Worm (Caenorhabditis elegans): ENCODE measurements around the gene F13H6.5.

ce11 chrV:6349597-6349996, 25.1 kb downstream of the F13H6.5 start:
- TF ChIP-seq hmg-20 (GFP tag; IDR thresholded peaks at IDR 0.05): no peak
- TF ChIP-seq rcor-1 (GFP tag; IDR thresholded peaks at IDR 0.05): no peak
- TF ChIP-seq unc-62 (GFP tag; optimal IDR thresholded peaks at IDR 0.05): no peak
- no peak for TF ChIP-seq ztf-3 (GFP tag; optimal IDR thresholded peaks at IDR 0.05)
- no peak for TF ChIP-seq F55B11.4 (tag; optimal IDR thresholded peaks at IDR 0.05; ENCODE audit: borderline replicate concordance, insufficient read depth)
- no peak for TF ChIP-seq B0035.1 (tag; optimal IDR thresholded peaks at IDR 0.05)

All from whole organism, young adult.